Fruit fly (Drosophila melanogaster): Measurements from ENCODE around the gene foxo.

The foxo gene

DNA sequence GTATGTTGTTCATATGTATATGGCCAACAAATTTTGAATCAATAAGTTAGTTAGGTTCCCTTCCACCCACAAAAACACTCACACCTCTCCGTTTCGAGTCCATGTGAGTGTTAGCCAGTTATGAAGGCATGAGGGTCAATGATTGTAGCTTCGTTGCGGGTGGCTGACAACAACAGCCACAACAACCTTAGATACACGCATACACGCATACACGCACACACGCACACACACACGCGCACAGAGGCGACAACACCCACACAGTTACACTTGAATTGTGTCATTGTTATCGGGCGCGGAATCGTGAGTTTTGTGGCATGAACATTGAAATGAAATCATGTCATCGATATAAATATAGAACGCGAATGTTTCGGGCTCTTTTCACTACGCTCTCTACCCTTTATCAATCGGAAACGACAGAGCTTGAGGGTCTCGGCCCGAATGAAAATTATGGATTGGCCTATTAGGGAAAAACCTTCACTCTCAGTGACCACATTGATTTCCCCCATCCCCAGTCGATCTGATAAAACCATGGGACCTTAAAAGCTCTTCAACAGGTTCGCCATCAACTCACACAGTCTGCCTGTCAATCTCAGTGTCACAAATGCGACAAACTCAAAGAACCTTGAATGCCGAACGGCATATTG lies 37.2 kb upstream of the foxo start:
- TF ChIP-seq h (optimal IDR thresholded peaks at IDR 0.05) (no peak), insv (optimal IDR thresholded peaks at IDR 0.05) (no peak), Myc (optimal IDR thresholded peaks at IDR 0.05) (no peak), psq (optimal IDR thresholded peaks at IDR 0.05) (no peak)

dm6 chr3R:14020345-14021001 lies 36.3 kb upstream of the foxo start:
- no peak for TF ChIP-seq h (optimal IDR thresholded peaks at IDR 0.05)
- no peak for TF ChIP-seq psq (optimal IDR thresholded peaks at IDR 0.05)
- no peak for TF ChIP-seq Myc (optimal IDR thresholded peaks at IDR 0.05)
- no peak for TF ChIP-seq insv (optimal IDR thresholded peaks at IDR 0.05)
- no peak for TF ChIP-seq Sin3A (optimal IDR thresholded peaks at IDR 0.05)
- TF ChIP-seq ttk (optimal IDR thresholded peaks at IDR 0.05) = no peak

DNA sequence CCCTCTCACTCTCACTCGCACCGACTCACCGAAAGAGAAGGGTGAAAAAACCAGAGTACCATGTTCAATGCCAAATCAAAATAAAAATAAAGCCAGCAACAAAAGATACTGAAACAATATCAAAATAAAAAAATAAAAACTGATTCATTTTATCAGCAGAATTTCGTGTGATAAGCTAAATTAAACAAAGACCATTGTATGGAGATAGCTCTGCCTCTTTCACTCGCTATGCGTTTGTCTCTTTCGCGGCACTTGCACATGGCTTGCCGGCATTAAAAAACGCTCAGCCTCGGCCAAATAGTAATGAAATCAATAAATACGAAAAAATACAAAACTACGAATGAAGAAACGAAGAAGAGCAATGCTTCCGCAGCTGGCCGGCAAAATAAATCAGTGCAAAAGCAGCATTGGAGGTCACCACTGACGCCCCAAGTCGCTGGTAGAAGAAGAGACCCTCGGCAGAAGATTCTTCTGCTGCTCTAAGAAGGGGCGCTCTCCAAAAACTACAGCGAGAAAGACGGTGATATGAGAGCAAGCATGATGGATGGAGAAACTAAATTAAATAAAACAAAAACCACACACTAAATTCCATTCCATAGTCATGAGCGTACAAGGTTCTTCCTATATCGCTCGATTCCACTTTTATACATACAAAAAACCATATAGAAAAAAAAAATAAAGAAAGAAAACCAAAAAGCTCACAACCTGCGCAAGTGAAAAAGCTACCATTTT lies 32.4 kb upstream of the foxo start:
- no peak for TF ChIP-seq insv (optimal IDR thresholded peaks at IDR 0.05)
- TF ChIP-seq h (optimal IDR thresholded peaks at IDR 0.05) = no peak
- TF ChIP-seq psq (optimal IDR thresholded peaks at IDR 0.05) = no peak
- no peak for TF ChIP-seq Sin3A (optimal IDR thresholded peaks at IDR 0.05)
- no peak for TF ChIP-seq ttk (optimal IDR thresholded peaks at IDR 0.05)
- TF ChIP-seq Myc (optimal IDR thresholded peaks at IDR 0.05) = no peak

- no peak for TF ChIP-seq insv (optimal IDR thresholded peaks at IDR 0.05)
- TF ChIP-seq psq (optimal IDR thresholded peaks at IDR 0.05) = no peak
- no peak for TF ChIP-seq Sin3A (optimal IDR thresholded peaks at IDR 0.05)
- no peak for TF ChIP-seq h (optimal IDR thresholded peaks at IDR 0.05)
- TF ChIP-seq ttk (optimal IDR thresholded peaks at IDR 0.05) = no peak
- TF ChIP-seq Myc (optimal IDR thresholded peaks at IDR 0.05) = no peak
Measured at dm6 chr3R:14024919-14025387, 31.8 kb upstream of the foxo start.

DNA sequence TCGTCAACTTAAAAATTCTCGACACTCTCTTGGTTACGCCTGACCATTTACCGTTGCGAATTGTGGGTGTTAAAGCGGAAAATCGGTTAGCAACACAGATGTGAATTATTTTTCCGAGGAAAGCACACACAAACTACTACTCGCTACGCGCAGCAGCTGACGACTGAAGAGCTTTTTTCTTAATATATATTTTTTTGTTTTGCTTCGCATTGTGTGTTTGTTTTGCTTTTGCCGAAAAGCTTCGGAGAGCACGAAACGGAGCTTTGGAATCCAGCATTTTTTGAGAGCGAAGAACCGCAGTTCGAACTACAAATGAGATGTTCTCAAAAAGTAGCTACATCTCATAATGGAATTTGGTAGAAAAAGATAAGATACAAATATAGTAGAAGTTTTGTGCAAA lies 30.9 kb upstream of the foxo start:
- no peak for TF ChIP-seq h (optimal IDR thresholded peaks at IDR 0.05)
- TF ChIP-seq psq (optimal IDR thresholded peaks at IDR 0.05) = no peak
- TF ChIP-seq insv (optimal IDR thresholded peaks at IDR 0.05) = no peak
- no peak for TF ChIP-seq Myc (optimal IDR thresholded peaks at IDR 0.05)
- TF ChIP-seq ttk (optimal IDR thresholded peaks at IDR 0.05) = no peak
- TF ChIP-seq Sin3A (optimal IDR thresholded peaks at IDR 0.05) = no peak

DNA sequence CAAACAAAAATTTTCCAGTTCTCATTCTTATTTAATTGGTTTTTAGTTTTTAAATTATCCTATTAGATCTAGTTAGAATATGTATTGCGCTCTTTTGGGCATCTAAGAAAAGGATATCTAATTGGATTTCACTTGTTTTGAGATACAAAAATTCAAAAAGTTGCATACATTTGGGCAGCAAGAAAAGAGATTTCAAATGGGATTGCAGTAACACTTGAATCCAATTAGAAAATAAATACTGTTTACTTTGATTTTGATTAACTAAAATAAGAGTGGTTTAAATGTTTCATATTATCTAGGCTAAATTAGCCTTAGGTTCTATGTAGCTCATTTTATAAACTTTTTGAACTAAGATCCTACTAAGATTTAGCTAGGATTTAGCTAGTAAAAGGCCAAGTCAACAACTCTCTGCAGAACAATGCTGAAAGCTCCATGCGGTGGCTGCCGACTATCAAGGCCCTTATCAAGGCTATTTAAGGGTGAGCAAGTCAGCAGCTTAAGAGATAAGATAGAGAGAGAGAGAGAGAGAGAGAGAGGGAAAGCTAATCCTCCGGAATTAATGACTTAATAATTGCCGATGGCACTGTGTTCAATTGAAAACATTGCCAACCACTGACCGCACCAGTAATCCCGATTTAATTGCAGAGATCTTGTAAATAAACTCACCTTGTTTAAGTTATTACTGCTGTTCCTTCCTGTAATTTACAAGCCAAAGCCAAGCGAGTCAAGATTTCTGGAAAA lies 30.4 kb upstream of the foxo start:
- TF ChIP-seq psq (optimal IDR thresholded peaks at IDR 0.05) (no peak), Sin3A (optimal IDR thresholded peaks at IDR 0.05) (no peak), Myc (optimal IDR thresholded peaks at IDR 0.05) (no peak), h (optimal IDR thresholded peaks at IDR 0.05) (no peak), insv (optimal IDR thresholded peaks at IDR 0.05) (no peak), ttk (optimal IDR thresholded peaks at IDR 0.05) (no peak)

dm6 chr3R:14026953-14027721 lies 29.6 kb upstream of the foxo start:
- no peak for TF ChIP-seq h (optimal IDR thresholded peaks at IDR 0.05)
- no peak for TF ChIP-seq ttk (optimal IDR thresholded peaks at IDR 0.05)
- TF ChIP-seq insv (optimal IDR thresholded peaks at IDR 0.05) = no peak
- no peak for TF ChIP-seq Sin3A (optimal IDR thresholded peaks at IDR 0.05)
- TF ChIP-seq psq (optimal IDR thresholded peaks at IDR 0.05) = no peak
- no peak for TF ChIP-seq Myc (optimal IDR thresholded peaks at IDR 0.05)

- TF ChIP-seq Myc (optimal IDR thresholded peaks at IDR 0.05) (no peak), insv (optimal IDR thresholded peaks at IDR 0.05) (no peak), ttk (optimal IDR thresholded peaks at IDR 0.05) (no peak), psq (optimal IDR thresholded peaks at IDR 0.05) (no peak), h (optimal IDR thresholded peaks at IDR 0.05) (no peak), Sin3A (optimal IDR thresholded peaks at IDR 0.05) (no peak)
Measured at dm6 chr3R:14028158-14028557, 28.6 kb upstream of the foxo start.

DNA sequence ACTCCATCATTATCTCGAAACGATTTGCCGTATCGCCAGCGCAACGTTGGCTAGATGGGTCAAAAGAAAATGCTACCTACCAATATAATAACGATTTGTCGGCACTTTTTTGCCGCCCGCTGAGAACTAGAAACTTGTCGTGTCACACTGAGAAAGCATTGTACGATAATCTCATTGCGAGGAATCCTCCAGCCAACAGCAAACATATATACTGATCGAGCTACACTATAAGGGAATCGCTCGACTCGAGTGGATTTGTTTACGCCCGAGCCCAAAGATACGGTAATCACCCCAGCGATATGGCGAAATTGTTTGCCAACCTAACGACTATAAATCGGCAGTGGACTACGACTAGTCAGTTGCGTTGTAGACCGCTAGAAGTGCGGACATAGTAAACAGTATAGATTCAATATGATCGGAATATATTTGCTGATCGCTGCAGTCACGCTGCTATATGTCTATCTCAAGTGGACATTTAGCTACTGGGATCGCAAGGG lies 27.8 kb upstream of the foxo start, which contains the start of gene Cyp6d5:
TSS of gene Cyp6d5 (plus strand) at position 356 of the 497 bp plus-strand sequence.
- TF ChIP-seq Sin3A (optimal IDR thresholded peaks at IDR 0.05) (no peak), ttk (optimal IDR thresholded peaks at IDR 0.05) (no peak), Myc (optimal IDR thresholded peaks at IDR 0.05) (no peak)

DNA sequence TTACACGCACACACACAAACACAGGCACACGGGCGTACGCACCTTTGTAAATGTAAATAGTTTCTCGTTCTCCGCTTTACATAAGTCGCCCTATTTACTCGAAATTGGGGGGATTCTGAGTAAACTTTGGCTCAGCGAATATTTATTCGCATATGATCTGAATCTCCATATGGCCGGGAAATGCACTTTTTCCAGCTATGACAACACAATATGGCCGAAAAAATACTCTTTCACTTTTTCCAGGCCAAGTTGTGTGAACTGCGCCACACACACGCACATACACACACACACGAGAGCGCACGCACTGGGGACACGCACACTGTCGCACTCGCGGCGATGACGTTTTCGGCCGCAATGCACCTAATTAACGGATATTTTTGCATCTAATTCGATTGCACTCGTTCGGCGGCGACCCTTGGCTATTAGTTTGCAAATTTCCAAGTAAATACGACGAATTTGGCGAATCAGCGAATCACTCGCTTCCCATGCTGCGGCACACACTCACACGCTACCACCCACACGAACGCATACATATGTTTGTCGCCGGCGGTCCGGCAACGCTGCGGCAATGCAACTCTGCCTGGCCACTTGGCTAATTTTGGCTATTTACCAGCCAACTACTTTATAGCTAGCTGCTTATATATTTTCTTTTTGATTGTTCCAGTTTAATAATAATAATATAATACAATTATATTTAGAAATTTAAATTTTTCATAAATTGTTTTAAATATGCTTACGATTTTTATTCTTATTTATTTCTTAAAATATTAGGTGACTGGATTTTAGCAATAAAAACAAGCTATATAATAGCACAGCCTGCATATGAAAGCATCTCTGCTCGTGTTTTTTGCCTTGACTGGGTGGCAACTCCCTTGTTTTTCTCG lies 25.0 kb upstream of the foxo start, which contains the start of the genes rdx and CG3061:
TSS of gene rdx (minus strand) at position 527 of the 884 bp plus-strand sequence.
TSS of gene CG3061 (plus strand) at position 841 of the 884 bp plus-strand sequence.
- TF ChIP-seq Myc (optimal IDR thresholded peaks at IDR 0.05) (no peak), psq (optimal IDR thresholded peaks at IDR 0.05) (no peak), Sin3A (optimal IDR thresholded peaks at IDR 0.05) (no peak), ttk (optimal IDR thresholded peaks at IDR 0.05) (no peak), h (optimal IDR thresholded peaks at IDR 0.05) (no peak), insv (optimal IDR thresholded peaks at IDR 0.05) (no peak)

Measured in Kc167 (cell line).